Worm (Caenorhabditis elegans): ENCODE results near the gene str-238.

str-238 gene

ce11 chrV:756169-756568 is 8.7 kb upstream of the str-238 start, which contains the start of gene str-20:
str-20 (plus strand) TSS chrV:756469.
- TF ChIP-seq aly-2 (tag; optimal IDR thresholded peaks at IDR 0.05) = no peak
- no peak for TF ChIP-seq daf-8 (GFP tag; IDR thresholded peaks at IDR 0.05)
- no peak for TF ChIP-seq nhr-28 (tag; optimal IDR thresholded peaks at IDR 0.05)
- TF ChIP-seq spr-1 (tag; optimal IDR thresholded peaks at IDR 0.05) = no peak

- TF ChIP-seq ceh-62 (tag; optimal IDR thresholded peaks at IDR 0.05) (no peak), hif-1 (tag; optimal IDR thresholded peaks at IDR 0.05) (no peak), Y48G9A.11 (GFP tag; IDR thresholded peaks at IDR 0.05) (no peak), dpl-1 (GFP tag; optimal IDR thresholded peaks at IDR 0.05) (no peak), lir-3 (tag; optimal IDR thresholded peaks at IDR 0.05) (no peak), arid-1 (GFP tag; conservative IDR thresholded peaks at IDR 0.05) (no peak), aly-2 (tag; optimal IDR thresholded peaks at IDR 0.05) (no peak), Y5F2A.4 (GFP tag; optimal IDR thresholded peaks at IDR 0.05) (no peak), sdz-12 (GFP tag; optimal IDR thresholded peaks at IDR 0.05) (no peak), ctbp-1 (GFP tag; IDR thresholded peaks at IDR 0.05) (no peak), lin-29 (GFP tag; IDR thresholded peaks at IDR 0.05) (no peak), tag-97 (GFP tag; IDR thresholded peaks at IDR 0.05) (no peak), nhr-76 (tag; optimal IDR thresholded peaks at IDR 0.05) (no peak), nhr-48 (tag; optimal IDR thresholded peaks at IDR 0.05) (no peak), skn-1 (tag; optimal IDR thresholded peaks at IDR 0.05) (no peak), ama-1 (optimal IDR thresholded peaks at IDR 0.05) (no peak)
Measured at ce11 chrV:761235-761634, 3.6 kb upstream of the str-238 start, which contains the start of gene C05E4.15. C05E4.15 (minus strand) TSS chrV:761335.

ce11 chrV:761882-762281 is 3.0 kb upstream of the str-238 start, which contains the start of gene C05E4.12:
C05E4.12 (minus strand) TSS chrV:761982.
- TF ChIP-seq nhr-25 (tag; optimal IDR thresholded peaks at IDR 0.05; ENCODE audit: borderline replicate concordance, insufficient read depth) = no peak
- TF ChIP-seq F10B5.3 (tag; optimal IDR thresholded peaks at IDR 0.05) = no peak
- no peak for TF ChIP-seq F37D6.2 (tag; optimal IDR thresholded peaks at IDR 0.05)
- TF ChIP-seq ces-1 (GFP tag; optimal IDR thresholded peaks at IDR 0.05) = no peak
- no peak for TF ChIP-seq unc-39 (tag; optimal IDR thresholded peaks at IDR 0.05)
- TF ChIP-seq daf-16 (GFP tag; optimal IDR thresholded peaks at IDR 0.05) = no peak
- no peak for TF ChIP-seq daf-16 (tag; optimal IDR thresholded peaks at IDR 0.05)
- no peak for TF ChIP-seq cey-2 (tag; optimal IDR thresholded peaks at IDR 0.05; ENCODE audit: borderline replicate concordance, insufficient read depth)
- TF ChIP-seq egl-43 (GFP tag; IDR thresholded peaks at IDR 0.05) = no peak
- no peak for TF ChIP-seq F26F4.8 (GFP tag; conservative IDR thresholded peaks at IDR 0.05)
- TF ChIP-seq sdz-12 (GFP tag; optimal IDR thresholded peaks at IDR 0.05) = no peak
- TF ChIP-seq unc-130 (GFP tag; optimal IDR thresholded peaks at IDR 0.05) = no peak
- no peak for TF ChIP-seq php-3 (GFP tag; IDR thresholded peaks at IDR 0.05)
- TF ChIP-seq attf-4 (tag; optimal IDR thresholded peaks at IDR 0.05) = no peak
- TF ChIP-seq lim-7 (GFP tag; IDR thresholded peaks at IDR 0.05) = no peak
- TF ChIP-seq D1046.2 (GFP tag; IDR thresholded peaks at IDR 0.05) = no peak
- no peak for TF ChIP-seq hlh-11 (tag; optimal IDR thresholded peaks at IDR 0.05)
- TF ChIP-seq mep-1 (tag; optimal IDR thresholded peaks at IDR 0.05) = no peak
- TF ChIP-seq zip-11 (GFP tag; IDR thresholded peaks at IDR 0.05) = no peak

ce11 chrV:762340-762739 is 2.5 kb upstream of the str-238 start, which contains the start of gene srp-2:
srp-2 (plus strand) TSS chrV:762640.
- TF ChIP-seq hmg-1.1 (GFP tag; IDR thresholded peaks at IDR 0.05) = no peak
